Fruit fly (Drosophila melanogaster) whole organism, wandering third instar larva: ENCODE results near the gene CG17118.

Source experiments
- Abd-B ChIP-seq: fragments of >200 bp; optimal IDR thresholded peaks from 2 replicates; lab custom pipeline; 2017; ENCODE audit warnings: missing biosample characterization, missing genetic modification characterization
- CrebA ChIP-seq: fragments of 200-800 bp; sonication (Bioruptor generic); optimal IDR thresholded peaks from 2 replicates; lab custom pipeline; 2016; ENCODE audit warnings: missing biosample characterization, mild to moderate bottlenecking, missing genetic modification characterization, borderline replicate concordance
- Dif ChIP-seq: fragments of 200-275, 200-300 bp; sonication (Bioruptor generic); optimal IDR thresholded peaks from 2 replicates; lab custom pipeline; 2018; ENCODE audit warnings: missing biosample characterization, missing genetic modification characterization; ENCODE audit not compliant: partially characterized antibody
- GATAd ChIP-seq: sonication (Bioruptor generic); optimal IDR thresholded peaks from 2 replicates; lab custom pipeline; 2016; ENCODE audit warnings: missing biosample characterization, missing genetic modification characterization
- HLH106 ChIP-seq: fragments of 200-800 bp; optimal IDR thresholded peaks from 3 replicates; lab custom pipeline; 2019; ENCODE audit warnings: missing biosample characterization, mild to moderate bottlenecking, missing genetic modification characterization, moderate library complexity
- Hnf4 ChIP-seq: fragments of 200-800 bp; sonication (Bioruptor generic); optimal IDR thresholded peaks from 2 replicates; lab custom pipeline; 2016; ENCODE audit warnings: missing biosample characterization, mild to moderate bottlenecking, missing genetic modification characterization
- Hr78 ChIP-seq: fragments of >200 bp; optimal IDR thresholded peaks from 2 replicates; lab custom pipeline; 2017; ENCODE audit warnings: missing biosample characterization, missing genetic modification characterization
- Hr83 ChIP-seq: fragments of 200-300 bp; sonication (Bioruptor generic); optimal IDR thresholded peaks from 2 replicates; lab custom pipeline; 2016; ENCODE audit warnings: missing biosample characterization, mild to moderate bottlenecking, missing genetic modification characterization, moderate library complexity; ENCODE audit not compliant: poor library complexity, severe bottlenecking
- Jra ChIP-seq: sonication (Bioruptor generic); optimal IDR thresholded peaks from 2 replicates; lab custom pipeline; 2016; ENCODE audit warnings: missing biosample characterization, missing genetic modification characterization
- Mio ChIP-seq: sonication (Bioruptor generic); optimal IDR thresholded peaks from 2 replicates; lab custom pipeline; 2016; ENCODE audit warnings: missing biosample characterization, missing genetic modification characterization
- Myc ChIP-seq: fragments of >200 bp; optimal IDR thresholded peaks from 2 replicates; lab custom pipeline; 2017
- N ChIP-seq: fragments of >200 bp; optimal IDR thresholded peaks from 2 replicates; lab custom pipeline; 2018; ENCODE audit warnings: missing biosample characterization, missing external identifiers, missing genetic modification characterization
- Rel ChIP-seq, 2 experiments: fragments of 200-800 bp; sonication (Bioruptor generic) in 1 of 2; optimal IDR thresholded peaks; 2 replicates in 1 of 2; 3 replicates in 1 of 2; lab custom pipeline; 2016 to 2019; ENCODE audit warnings: mild to moderate bottlenecking in 2 of 2, missing biosample characterization in 2 of 2, missing genetic modification characterization in 2 of 2, moderate library complexity in 1 of 2
- Sp1 ChIP-seq: fragments of 200-800 bp; sonication (Bioruptor generic); optimal IDR thresholded peaks from 3 replicates; lab custom pipeline; 2019; ENCODE audit warnings: missing biosample characterization, mild to moderate bottlenecking, missing genetic modification characterization, moderate library complexity
- Vsx2 ChIP-seq: fragments of 200-300, 225-300 bp; sonication (Bioruptor generic); optimal IDR thresholded peaks from 2 replicates; lab custom pipeline; 2018; ENCODE audit warnings: missing biosample characterization, missing genetic modification characterization; ENCODE audit not compliant: partially characterized antibody
- br ChIP-seq: fragments of 200-800 bp; sonication (Bioruptor generic); optimal IDR thresholded peaks from 2 replicates; lab custom pipeline; 2016; ENCODE audit warnings: missing biosample characterization, missing genetic modification characterization
- dl ChIP-seq, 2 experiments: fragments of 175-275, 200-275 bp in 1 of 2; fragments of 200-275 bp in 1 of 2; sonication (Bioruptor generic); optimal IDR thresholded peaks; lab custom pipeline; 2018; ENCODE audit warnings: mild to moderate bottlenecking in 2 of 2, missing biosample characterization in 2 of 2, missing genetic modification characterization in 2 of 2, moderate library complexity in 2 of 2; ENCODE audit not compliant: partially characterized antibody in 2 of 2, insufficient read depth in 1 of 2
- dmrt93B ChIP-seq: fragments of 200-800 bp; sonication (Bioruptor generic); optimal IDR thresholded peaks from 2 replicates; lab custom pipeline; 2018; ENCODE audit warnings: missing biosample characterization, mild to moderate bottlenecking, missing genetic modification characterization
- ey ChIP-seq: fragments of 200-800 bp; sonication (Bioruptor generic); optimal IDR thresholded peaks from 2 replicates; lab custom pipeline; 2016; ENCODE audit warnings: missing biosample characterization, missing genetic modification characterization
- foxo ChIP-seq, 2 experiments: fragments of 200-800 bp; sonication (Bioruptor generic); optimal IDR thresholded peaks; 2 replicates in 1 of 2; 3 replicates in 1 of 2; lab custom pipeline; 2016 to 2017; ENCODE audit warnings: missing biosample characterization in 2 of 2, missing genetic modification characterization in 2 of 2
- fru ChIP-seq: fragments of 200-800 bp; sonication (Bioruptor generic); optimal IDR thresholded peaks from 3 replicates; lab custom pipeline; 2016; ENCODE audit warnings: missing biosample characterization, mild to moderate bottlenecking, missing genetic modification characterization
- jim ChIP-seq: fragments of 175-275, 200-325 bp; sonication (Bioruptor generic); optimal IDR thresholded peaks from 2 replicates; lab custom pipeline; 2016; ENCODE audit warnings: missing biosample characterization, mild to moderate bottlenecking, missing genetic modification characterization
- lola ChIP-seq: fragments of >200 bp; optimal IDR thresholded peaks from 2 replicates; lab custom pipeline; 2017; ENCODE audit warnings: missing biosample characterization, missing genetic modification characterization
- rgr ChIP-seq: fragments of 200-800 bp; sonication (Bioruptor generic); optimal IDR thresholded peaks from 3 replicates; lab custom pipeline; 2016; ENCODE audit warnings: missing biosample characterization, mild to moderate bottlenecking, missing genetic modification characterization
- sage ChIP-seq: fragments of 200-800 bp; sonication (Bioruptor generic); optimal IDR thresholded peaks from 2 replicates; lab custom pipeline; 2016; ENCODE audit warnings: missing biosample characterization, mild to moderate bottlenecking, missing genetic modification characterization
- sv ChIP-seq: fragments of 200-800 bp; sonication (Bioruptor generic); optimal IDR thresholded peaks from 3 replicates; lab custom pipeline; 2016; ENCODE audit warnings: missing biosample characterization, missing genetic modification characterization
- tai ChIP-seq: sonication (Bioruptor generic); optimal IDR thresholded peaks from 2 replicates; lab custom pipeline; 2016; ENCODE audit warnings: missing biosample characterization, missing genetic modification characterization
- usp ChIP-seq: fragments of >200 bp; optimal IDR thresholded peaks from 2 replicates; lab custom pipeline; 2017; ENCODE audit warnings: missing biosample characterization, missing genetic modification characterization
- woc ChIP-seq: sonication (Bioruptor generic); optimal IDR thresholded peaks from 2 replicates; lab custom pipeline; 2016; ENCODE audit warnings: missing biosample characterization, mild to moderate bottlenecking, missing genetic modification characterization

The CG17118 gene

dm6 chr2L:10729955-10730354 is at the start of gene CG17118:
Gene CG17118 (plus strand): TSS chr2L:10730255.
- TF ChIP-seq Abd-B (GFP tag; lab: Kevin White, UChicago), result no peak
- TF ChIP-seq N (GFP tag; lab: Kevin White, UChicago), result no peak
- no peak for TF ChIP-seq dmrt93B (GFP tag; lab: Kevin White, UChicago)
- TF ChIP-seq Rel (GFP tag; optimal IDR thresholded peaks at IDR 0.05; lab: Kevin White, UChicago), result no peak
- no peak for TF ChIP-seq Rel (tag; optimal IDR thresholded peaks at IDR 0.05; lab: Kevin White, UChicago)
- no peak for TF ChIP-seq lola (GFP tag; lab: Kevin White, UChicago)
- TF ChIP-seq rgr (GFP tag; lab: Kevin White, UChicago), result no peak
- TF ChIP-seq ey (GFP tag; lab: Kevin White, UChicago), result no peak
- TF ChIP-seq fru, result no peak
- TF ChIP-seq HLH106 (tag; lab: Kevin White, UChicago), result no peak
- no peak for TF ChIP-seq Vsx2
- TF ChIP-seq Myc, result no peak

DNA sequence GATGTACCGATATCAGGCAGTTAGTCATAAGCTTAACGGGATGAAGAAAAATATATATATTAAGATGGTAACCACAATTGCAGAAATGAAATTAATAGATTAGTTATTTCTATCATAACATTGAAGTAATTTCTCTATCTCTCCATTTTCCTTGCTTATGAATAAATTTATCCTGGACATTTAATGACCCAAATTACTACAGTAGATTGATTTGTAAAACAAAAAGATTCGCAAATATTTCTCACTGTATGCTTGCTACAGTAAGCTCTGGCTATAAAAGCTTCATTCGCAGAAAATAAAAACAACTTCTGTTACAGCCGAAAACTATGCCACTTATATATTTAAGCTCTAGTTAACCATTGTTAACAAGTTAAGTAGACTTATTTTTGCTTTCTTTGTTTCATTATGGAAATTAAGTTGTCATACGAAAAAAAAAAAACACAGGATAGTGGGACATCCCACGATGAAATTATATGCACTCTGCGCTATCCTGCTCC is 49.4 kb upstream of the CG17118 start, which contains the start of gene CG17105:
CG17105 (plus strand) TSS at position 447 of the 497 bp plus-strand sequence.
- TF ChIP-seq woc (no peak), Hr83 (GFP tag; lab: Kevin White, UChicago) (no peak), Vsx2 (no peak), Mio (no peak), sage (no peak), Hnf4 (GFP tag; lab: Kevin White, UChicago) (no peak), HLH106 (tag; lab: Kevin White, UChicago) (no peak), Rel (GFP tag; optimal IDR thresholded peaks at IDR 0.05; lab: Kevin White, UChicago) (no peak), Rel (tag; optimal IDR thresholded peaks at IDR 0.05; lab: Kevin White, UChicago) (no peak), N (GFP tag; lab: Kevin White, UChicago) (no peak), Hr78 (GFP tag; lab: Kevin White, UChicago) (no peak), ey (GFP tag; lab: Kevin White, UChicago) (no peak)

- TF ChIP-seq Mio (no peak), lola (GFP tag; lab: Kevin White, UChicago) (no peak), sv (GFP tag; lab: Kevin White, UChicago) (no peak), foxo (GFP tag; optimal IDR thresholded peaks at IDR 0.05; lab: Kevin White, UChicago) (no peak), jim (GFP tag; lab: Kevin White, UChicago) (no peak), Sp1 (GFP tag; lab: Kevin White, UChicago) (no peak), Hnf4 (GFP tag; lab: Kevin White, UChicago) (no peak), Hr83 (GFP tag; lab: Kevin White, UChicago) (no peak), rgr (GFP tag; lab: Kevin White, UChicago) (no peak), fru (no peak), usp (GFP tag; lab: Kevin White, UChicago) (no peak), Rel (GFP tag; optimal IDR thresholded peaks at IDR 0.05; lab: Kevin White, UChicago) (no peak), Rel (tag; optimal IDR thresholded peaks at IDR 0.05; lab: Kevin White, UChicago) (no peak), Dif (GFP tag; lab: Kevin White, UChicago) (no peak), Vsx2 (no peak), Jra (GFP tag; lab: Kevin White, UChicago) (no peak), dmrt93B (GFP tag; lab: Kevin White, UChicago) (no peak), dl (GFP tag; optimal IDR thresholded peaks at IDR 0.05; lab: Kevin White, UChicago; ENCODE audit: insufficient read depth in 1 of 2, partially characterized antibody in 2 of 2) (no peak)
Measured at dm6 chr2L:10681602-10682001, 48.5 kb upstream of the CG17118 start, which contains the start of gene CG17107. Gene CG17107 (plus strand): TSS chr2L:10681902.

dm6 chr2L:10682197-10682596 is 47.9 kb upstream of the CG17118 start:
- TF ChIP-seq GATAd (GFP tag; lab: Kevin White, UChicago) (no peak), rgr (GFP tag; lab: Kevin White, UChicago) (no peak), Hnf4 (GFP tag; lab: Kevin White, UChicago) (no peak), CrebA (GFP tag; lab: Kevin White, UChicago) (no peak), ey (GFP tag; lab: Kevin White, UChicago) (no peak), Myc (no peak)

dm6 chr2L:10682912-10683311 is 47.1 kb upstream of the CG17118 start:
- TF ChIP-seq woc, result no peak
- no peak for TF ChIP-seq N (GFP tag; lab: Kevin White, UChicago)
- no peak for TF ChIP-seq tai (GFP tag; lab: Kevin White, UChicago)
- TF ChIP-seq sage, result no peak
- no peak for TF ChIP-seq Abd-B (GFP tag; lab: Kevin White, UChicago)
- no peak for TF ChIP-seq GATAd (GFP tag; lab: Kevin White, UChicago)
- no peak for TF ChIP-seq Jra (GFP tag; lab: Kevin White, UChicago)
- no peak for TF ChIP-seq CrebA (GFP tag; lab: Kevin White, UChicago)
- TF ChIP-seq Sp1 (GFP tag; lab: Kevin White, UChicago), result no peak
- TF ChIP-seq Vsx2, result no peak
- no peak for TF ChIP-seq Rel (GFP tag; optimal IDR thresholded peaks at IDR 0.05; lab: Kevin White, UChicago)
- TF ChIP-seq Rel (tag; optimal IDR thresholded peaks at IDR 0.05; lab: Kevin White, UChicago), result no peak
- no peak for TF ChIP-seq Myc
- no peak for TF ChIP-seq br (GFP tag; lab: Kevin White, UChicago)
- TF ChIP-seq fru, result no peak
